Worm (Caenorhabditis elegans) whole organism, L1 larva: ENCODE data around the gene grld-1.

ENCODE experiments used
- F16B12.6 ChIP-seq: fragments of 150-350 bp; optimal IDR thresholded peaks from 2 replicates; lab custom pipeline; 2014; ENCODE audit warnings: missing biosample characterization, missing genetic modification characterization
- aha-1 ChIP-seq: fragments of 150-350 bp; optimal IDR thresholded peaks from 2 replicates; lab custom pipeline; 2014; ENCODE audit warnings: missing biosample characterization, missing genetic modification characterization
- alr-1 ChIP-seq: fragments of 200-800 bp; sonication (Bioruptor generic); optimal IDR thresholded peaks from 2 replicates; lab custom pipeline; 2018; ENCODE audit warnings: borderline replicate concordance, mild to moderate bottlenecking, missing genetic modification characterization, missing compliant biosample characterization
- ama-1 ChIP-seq: fragments of 150-350 bp; optimal IDR thresholded peaks from 2 replicates; lab custom pipeline; 2014
- ceh-63 ChIP-seq: fragments of 200-800 bp; sonication (Bioruptor generic); optimal IDR thresholded peaks from 2 replicates; lab custom pipeline; 2018; ENCODE audit warnings: mild to moderate bottlenecking, missing genetic modification characterization, missing compliant biosample characterization
- ceh-82 ChIP-seq, 3 experiments: fragments of 150-350 bp in 1 of 3; sonication (generic microtip) in 2 of 3; optimal IDR thresholded peaks; 2 replicates each; lab custom pipeline; 2014 to 2017; ENCODE audit warnings: missing biosample characterization in 3 of 3, missing genetic modification characterization in 3 of 3
- ceh-90 ChIP-seq: sonication (generic microtip); optimal IDR thresholded peaks from 2 replicates; lab custom pipeline; 2016; ENCODE audit warnings: missing genetic modification characterization, missing compliant biosample characterization
- ces-1 ChIP-seq: fragments of 150-350 bp; optimal IDR thresholded peaks from 2 replicates; lab custom pipeline; 2014; ENCODE audit warnings: missing biosample characterization, missing genetic modification reagents, missing genetic modification characterization
- dpl-1 ChIP-seq, 3 experiments: fragments of 150-350 bp in 2 of 3; sonication (generic microtip) in 1 of 3; optimal IDR thresholded peaks; 2 replicates each; lab custom pipeline; 2014 to 2017; ENCODE audit warnings: missing biosample characterization in 3 of 3, missing genetic modification characterization in 3 of 3, missing genetic modification reagents in 3 of 3
- dsc-1 ChIP-seq: sonication (generic microtip); optimal IDR thresholded peaks from 2 replicates; lab custom pipeline; 2016; ENCODE audit warnings: mild to moderate bottlenecking, missing genetic modification characterization, missing compliant biosample characterization
- efl-1 ChIP-seq, 4 experiments: fragments of 150-350 bp; optimal IDR thresholded peaks in 3 of 4; peaks in 1 of 4; 1 replicate in 1 of 4; 2 replicates in 3 of 4; lab custom pipeline; 2014; ENCODE audit warnings: missing biosample characterization in 2 of 4, missing genetic modification characterization in 2 of 4, missing genetic modification reagents in 2 of 4
- egl-13 ChIP-seq: sonication (generic microtip); optimal IDR thresholded peaks from 2 replicates; lab custom pipeline; 2016; ENCODE audit warnings: missing genotype, missing genetic modification reagents, missing genetic modification characterization, missing compliant biosample characterization
- elt-2 ChIP-seq: sonication (generic microtip); optimal IDR thresholded peaks from 2 replicates; lab custom pipeline; 2016; ENCODE audit warnings: missing genetic modification characterization, mild to moderate bottlenecking, inconsistent platforms, missing compliant biosample characterization, missing genetic modification reagents
- fkh-10 ChIP-seq: sonication (generic microtip); optimal IDR thresholded peaks from 2 replicates; lab custom pipeline; 2017; ENCODE audit warnings: missing biosample characterization, missing genetic modification reagents, missing genetic modification characterization
- fkh-8 ChIP-seq: sonication (generic microtip); optimal IDR thresholded peaks from 2 replicates; lab custom pipeline; 2016; ENCODE audit warnings: mild to moderate bottlenecking, missing genetic modification characterization, missing compliant biosample characterization
- hlh-4 ChIP-seq: sonication (generic microtip); optimal IDR thresholded peaks from 2 replicates; lab custom pipeline; 2016; ENCODE audit warnings: mild to moderate bottlenecking, missing genetic modification characterization, missing compliant biosample characterization
- hpl-2 ChIP-seq: fragments of 150-350 bp; optimal IDR thresholded peaks from 2 replicates; lab custom pipeline; 2014; ENCODE audit warnings: missing biosample characterization, missing genetic modification reagents, missing genetic modification characterization
- irx-1 ChIP-seq: sonication (generic microtip); optimal IDR thresholded peaks from 2 replicates; lab custom pipeline; 2016; ENCODE audit warnings: missing genetic modification characterization, missing compliant biosample characterization
- isw-1 ChIP-seq: fragments of 200-800 bp; sonication (Bioruptor generic); IDR thresholded peaks from 2 replicates; pipeline ENCODE4 v1.3.6; 2022; ENCODE audit warnings: missing genetic modification characterization, missing compliant biosample characterization
- jun-1 ChIP-seq: fragments of 150-350 bp; optimal IDR thresholded peaks from 2 replicates; lab custom pipeline; 2014; ENCODE audit warnings: missing biosample characterization, missing genetic modification reagents, missing genetic modification characterization
- lin-13 ChIP-seq: fragments of 150-350 bp; optimal IDR thresholded peaks from 2 replicates; lab custom pipeline; 2014; ENCODE audit warnings: missing biosample characterization, missing genetic modification reagents, missing genetic modification characterization
- lin-14 ChIP-seq: fragments of 200-800 bp; sonication (Bioruptor generic); optimal IDR thresholded peaks from 2 replicates; lab custom pipeline; 2018; ENCODE audit warnings: mild to moderate bottlenecking, missing genetic modification characterization, moderate library complexity, missing compliant biosample characterization
- lin-15B ChIP-seq: fragments of 150-350 bp; sonication (generic microtip); optimal IDR thresholded peaks from 3 replicates; lab custom pipeline; 2014; ENCODE audit warnings: missing biosample characterization, missing genetic modification characterization
- lin-35 ChIP-seq, 2 experiments: fragments of 150-350 bp; optimal IDR thresholded peaks; 2 replicates each; lab custom pipeline; 2014; ENCODE audit warnings: missing biosample characterization in 2 of 2, missing genetic modification characterization in 2 of 2, missing genetic modification reagents in 2 of 2
- lin-39 ChIP-seq: fragments of 150-350 bp; optimal IDR thresholded peaks from 2 replicates; lab custom pipeline; 2014; ENCODE audit warnings: missing biosample characterization, missing genetic modification reagents, missing genetic modification characterization
- mep-1 ChIP-seq: fragments of 150-350 bp; optimal IDR thresholded peaks from 2 replicates; lab custom pipeline; 2014; ENCODE audit warnings: missing biosample characterization, missing genetic modification characterization
- nhr-11 ChIP-seq: fragments of 150-350 bp; optimal IDR thresholded peaks from 2 replicates; lab custom pipeline; 2014; ENCODE audit warnings: missing biosample characterization, missing genetic modification characterization
- nhr-12 ChIP-seq: sonication (generic microtip); optimal IDR thresholded peaks from 2 replicates; lab custom pipeline; 2017; ENCODE audit warnings: missing biosample characterization, missing genetic modification characterization
- nhr-237 ChIP-seq: fragments of 150-350 bp; optimal IDR thresholded peaks from 2 replicates; lab custom pipeline; 2014; ENCODE audit warnings: missing biosample characterization, missing genetic modification characterization
- nhr-28 ChIP-seq: fragments of 150-350 bp; optimal IDR thresholded peaks from 2 replicates; lab custom pipeline; 2014; ENCODE audit warnings: missing biosample characterization, missing genetic modification characterization
- nhr-47 ChIP-seq: sonication (generic microtip); optimal IDR thresholded peaks from 2 replicates; lab custom pipeline; 2016; ENCODE audit warnings: mild to moderate bottlenecking, missing genetic modification characterization, moderate library complexity, missing compliant biosample characterization
- nhr-76 ChIP-seq: sonication (generic microtip); optimal IDR thresholded peaks from 2 replicates; lab custom pipeline; 2017; ENCODE audit warnings: missing biosample characterization, missing genetic modification characterization
- nhr-77 ChIP-seq: fragments of 150-350 bp; optimal IDR thresholded peaks from 2 replicates; lab custom pipeline; 2014; ENCODE audit warnings: missing biosample characterization, missing genetic modification characterization
- nhr-84 ChIP-seq: sonication (generic microtip); optimal IDR thresholded peaks from 2 replicates; lab custom pipeline; 2017; ENCODE audit warnings: missing biosample characterization, missing genetic modification characterization
- pag-3 ChIP-seq: sonication (generic microtip); optimal IDR thresholded peaks from 2 replicates; lab custom pipeline; 2017; ENCODE audit warnings: missing genetic modification characterization, mild to moderate bottlenecking, missing compliant biosample characterization, antibody characterized with exemption, borderline replicate concordance; ENCODE audit not compliant: insufficient read depth
- pax-3 ChIP-seq: fragments of 200-800 bp; sonication (Bioruptor generic); optimal IDR thresholded peaks from 2 replicates; lab custom pipeline; 2018; ENCODE audit warnings: mild to moderate bottlenecking, missing genetic modification characterization, moderate library complexity, missing compliant biosample characterization
- pqm-1 ChIP-seq: sonication (generic microtip); optimal IDR thresholded peaks from 3 replicates; lab custom pipeline; 2017; ENCODE audit warnings: missing biosample characterization, missing genetic modification characterization
- skn-1 ChIP-seq: fragments of 150-350 bp; optimal IDR thresholded peaks from 2 replicates; lab custom pipeline; 2014; ENCODE audit warnings: missing biosample characterization, missing genetic modification characterization
- snu-23 ChIP-seq: sonication (generic microtip); optimal IDR thresholded peaks from 2 replicates; lab custom pipeline; 2016; ENCODE audit warnings: missing genetic modification characterization, missing compliant biosample characterization
- sup-37 ChIP-seq: fragments of 200-800 bp; sonication (Bioruptor generic); optimal IDR thresholded peaks from 2 replicates; lab custom pipeline; 2018; ENCODE audit warnings: mild to moderate bottlenecking, missing genetic modification characterization, missing compliant biosample characterization
- tbx-2 ChIP-seq: sonication (generic microtip); optimal IDR thresholded peaks from 2 replicates; lab custom pipeline; 2016; ENCODE audit warnings: missing genetic modification characterization, missing compliant biosample characterization
- tlp-1 ChIP-seq: fragments of 150-350 bp; optimal IDR thresholded peaks from 2 replicates; lab custom pipeline; 2014; ENCODE audit warnings: missing biosample characterization, missing genetic modification characterization
- unc-30 ChIP-seq: sonication (generic microtip); optimal IDR thresholded peaks from 2 replicates; lab custom pipeline; 2017; ENCODE audit warnings: missing biosample characterization, missing genetic modification characterization
- unc-62 ChIP-seq: fragments of 150-350 bp; optimal IDR thresholded peaks from 2 replicates; lab custom pipeline; 2014; ENCODE audit warnings: missing biosample characterization, missing genetic modification reagents, missing genetic modification characterization
- vab-15 ChIP-seq: sonication (generic microtip); optimal IDR thresholded peaks from 2 replicates; lab custom pipeline; 2017; ENCODE audit warnings: missing genotype, mild to moderate bottlenecking, missing genetic modification characterization, missing compliant biosample characterization

grld-1 gene

DNA sequence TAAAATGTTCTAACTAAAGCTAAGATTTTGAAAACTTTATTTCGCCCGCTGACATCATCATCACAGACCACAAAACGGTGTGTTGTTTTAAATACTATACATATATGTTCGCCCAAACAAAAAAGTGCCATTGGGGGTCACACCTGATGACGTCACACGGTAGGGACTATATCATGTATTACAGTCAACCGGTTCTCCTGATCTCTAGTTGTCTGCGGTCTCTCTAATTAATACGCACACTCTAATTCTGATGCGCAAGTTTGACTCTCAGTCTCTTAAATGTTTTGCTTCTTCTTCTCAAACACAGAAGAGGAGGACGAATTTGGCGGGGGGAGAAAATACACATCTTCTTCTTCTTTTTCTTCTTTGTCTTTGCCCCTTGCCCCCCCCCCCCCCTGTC, 22.9 kb downstream of the grld-1 start (continued):
- TF ChIP-seq isw-1 (GFP tag; lab: Robert Waterston, UW) (no peak), nhr-12 (no peak), egl-13 (tag; lab: Kevin White, UChicago) (no peak), nhr-47 (tag; lab: Kevin White, UChicago) (peak; percentile 44), ceh-90 (tag; lab: Kevin White, UChicago) (no peak), nhr-76 (tag; lab: Kevin White, UChicago) (no peak), dpl-1 (GFP tag; optimal IDR thresholded peaks at IDR 0.05; lab: Kevin White, UChicago) (peak in 1 of 3 experiments; percentile 10), jun-1 (tag; lab: Kevin White, UChicago) (no peak), unc-30 (no peak), lin-35 (GFP tag; optimal IDR thresholded peaks at IDR 0.05; lab: Kevin White, UChicago) (peak in 1 of 2 experiments; percentile 61), efl-1 (optimal IDR thresholded peaks at IDR 0.05; lab: Kevin White, UChicago) (peak in 1 of 2 experiments; percentile 7), efl-1 (GFP tag; optimal IDR thresholded peaks at IDR 0.05 in 1 of 2; lab: Kevin White, UChicago) (peak in 1 of 2 experiments; percentile 8), ceh-63 (GFP tag; lab: Kevin White, UChicago) (no peak), pag-3 (tag; lab: Kevin White, UChicago) (no peak), dsc-1 (tag; lab: Kevin White, UChicago) (no peak), mep-1 (tag; lab: Kevin White, UChicago) (no peak), nhr-84 (tag; lab: Kevin White, UChicago) (no peak), alr-1 (tag; lab: Kevin White, UChicago) (no peak), nhr-237 (tag; lab: Kevin White, UChicago) (no peak), skn-1 (no peak), tbx-2 (tag; lab: Kevin White, UChicago) (peak; percentile 51), lin-14 (GFP tag; lab: Kevin White, UChicago) (peak; percentile 76), hpl-2 (GFP tag; lab: Kevin White, UChicago) (no peak), lin-15B (tag; lab: Kevin White, UChicago) (no peak), unc-62 (no peak), ceh-82 (tag; optimal IDR thresholded peaks at IDR 0.05; lab: Kevin White, UChicago) (no peak), fkh-8 (tag; lab: Kevin White, UChicago) (no peak), vab-15 (tag; lab: Kevin White, UChicago) (no peak), tlp-1 (no peak), ama-1 (no peak), fkh-10 (GFP tag; lab: Kevin White, UChicago) (no peak), hlh-4 (no peak), lin-13 (GFP tag; lab: Kevin White, UChicago) (peak; percentile 7), snu-23 (GFP tag; lab: Kevin White, UChicago) (peak; percentile 68), F16B12.6 (tag; lab: Kevin White, UChicago) (no peak), ces-1 (no peak), pqm-1 (tag; lab: Kevin White, UChicago) (no peak), pax-3 (tag; lab: Kevin White, UChicago) (no peak), nhr-11 (no peak), aha-1 (tag; lab: Kevin White, UChicago) (no peak), nhr-77 (tag; lab: Kevin White, UChicago) (no peak), elt-2 (no peak), lin-39 (tag; lab: Kevin White, UChicago) (no peak), irx-1 (tag; lab: Kevin White, UChicago) (no peak), sup-37 (GFP tag; lab: Kevin White, UChicago) (no peak), nhr-28 (no peak)
